Worm (Caenorhabditis elegans) whole organism, early embryonic: Measurements from ENCODE around the gene mif-1.

ENCODE experiments used
- B0310.2 ChIP-seq: sonication (generic microtip); optimal IDR thresholded peaks from 2 replicates; lab custom pipeline; 2016; ENCODE audit warnings: mild to moderate bottlenecking, missing genetic modification characterization, missing compliant biosample characterization
- F13C5.2 ChIP-seq: sonication (generic microtip); optimal IDR thresholded peaks from 2 replicates; lab custom pipeline; 2017; ENCODE audit warnings: mild to moderate bottlenecking, missing genetic modification characterization, inconsistent platforms, missing compliant biosample characterization
- aly-1 ChIP-seq: sonication (generic microtip); optimal IDR thresholded peaks from 2 replicates; lab custom pipeline; 2016; ENCODE audit warnings: missing genetic modification characterization, missing compliant biosample characterization
- ama-1 ChIP-seq: fragments of 150-350 bp; optimal IDR thresholded peaks from 2 replicates; lab custom pipeline; 2014
- ceh-13 ChIP-seq: fragments of 200-800 bp; sonication (Bioruptor generic); optimal IDR thresholded peaks from 2 replicates; lab custom pipeline; 2018; ENCODE audit warnings: mild to moderate bottlenecking, missing genetic modification characterization, missing compliant biosample characterization
- ceh-36 ChIP-seq: sonication (generic microtip); optimal IDR thresholded peaks from 2 replicates; lab custom pipeline; 2016; ENCODE audit warnings: missing genetic modification characterization, inconsistent platforms, missing compliant biosample characterization
- ets-7 ChIP-seq: sonication (generic microtip); optimal IDR thresholded peaks from 2 replicates; lab custom pipeline; 2016; ENCODE audit warnings: missing genotype, missing genetic modification characterization, missing compliant biosample characterization
- flt-1 ChIP-seq: fragments of 200-800 bp; sonication (Bioruptor generic); IDR thresholded peaks from 2 replicates; pipeline ENCODE4 v1.3.6; 2022; ENCODE audit warnings: missing genetic modification characterization, missing compliant biosample characterization
- hmbx-1 ChIP-seq: sonication (generic microtip); optimal IDR thresholded peaks from 2 replicates; lab custom pipeline; 2016; ENCODE audit warnings: mild to moderate bottlenecking, missing genetic modification characterization, missing compliant biosample characterization
- hmg-4 ChIP-seq: fragments of 200-800 bp; sonication (Bioruptor generic); optimal IDR thresholded peaks from 2 replicates; lab custom pipeline; 2018; ENCODE audit warnings: mild to moderate bottlenecking, missing genetic modification characterization, missing compliant biosample characterization
- hnd-1 ChIP-seq: sonication (generic microtip); optimal IDR thresholded peaks from 2 replicates; lab custom pipeline; 2016; ENCODE audit warnings: missing genetic modification characterization, missing compliant biosample characterization
- pes-1 ChIP-seq: fragments of 200-800 bp; sonication (Bioruptor generic); IDR thresholded peaks from 2 replicates; pipeline ENCODE4 v1.3.6; 2022; ENCODE audit warnings: missing genetic modification reagents, missing genetic modification characterization, missing compliant biosample characterization
- scrt-1 ChIP-seq: fragments of 200-800 bp; sonication (Bioruptor generic); IDR thresholded peaks from 2 replicates; pipeline ENCODE4 v1.3.6; 2022; ENCODE audit warnings: missing genetic modification characterization, missing compliant biosample characterization
- sea-1 ChIP-seq: fragments of 200-800 bp; sonication (Bioruptor generic); conservative IDR thresholded peaks from 2 replicates; pipeline ENCODE4 v1.3.6; 2022; ENCODE audit warnings: missing genetic modification characterization, missing compliant biosample characterization
- tbx-11 ChIP-seq: fragments of 200-800 bp; sonication (Bioruptor generic); IDR thresholded peaks from 2 replicates; pipeline ENCODE4 v1.3.6; 2022; ENCODE audit warnings: missing genetic modification characterization, missing compliant biosample characterization
- tbx-37 ChIP-seq: fragments of 200-800 bp; sonication (Bioruptor generic); conservative IDR thresholded peaks from 2 replicates; pipeline ENCODE4 v1.3.6; 2022; ENCODE audit warnings: missing genetic modification reagents, missing genetic modification characterization, missing compliant biosample characterization
- tra-4 ChIP-seq: sonication (generic microtip); optimal IDR thresholded peaks from 2 replicates; lab custom pipeline; 2017; ENCODE audit warnings: missing genetic modification characterization, missing compliant biosample characterization

mif-1 gene

ce11 chrIII:11849590-11849989, 1.6 kb downstream of the mif-1 start:
- TF ChIP-seq hmbx-1 (tag; lab: Kevin White, UChicago) (no peak), F13C5.2 (no peak), tbx-11 (no peak), sea-1 (GFP tag; lab: Robert Waterston, UW) (no peak), ets-7 (tag; lab: Kevin White, UChicago) (no peak), aly-1 (tag; lab: Kevin White, UChicago) (no peak), scrt-1 (GFP tag; lab: Robert Waterston, UW) (no peak), ceh-36 (no peak), tra-4 (no peak), pes-1 (no peak), ceh-13 (GFP tag; lab: Kevin White, UChicago) (no peak)

- TF ChIP-seq hmg-4 (GFP tag; lab: Kevin White, UChicago) = no peak
These were observed 5.6 kb downstream of the mif-1 start for ce11 chrIII:11853533-11853932.

ce11 chrIII:11856852-11857251, 8.9 kb downstream of the mif-1 start:
- TF ChIP-seq ets-7 (tag; lab: Kevin White, UChicago) (no peak), aly-1 (tag; lab: Kevin White, UChicago) (no peak), pes-1 (no peak), ceh-36 (no peak), ceh-13 (GFP tag; lab: Kevin White, UChicago) (no peak), ama-1 (lab: Kevin White, UChicago) (no peak), B0310.2 (tag; lab: Kevin White, UChicago) (no peak), hmg-4 (GFP tag; lab: Kevin White, UChicago) (no peak), scrt-1 (GFP tag; lab: Robert Waterston, UW) (no peak), hnd-1 (tag; lab: Kevin White, UChicago) (no peak), tbx-37 (GFP tag; lab: Robert Waterston, UW) (no peak), F13C5.2 (no peak), flt-1 (no peak)

- no peak for TF ChIP-seq aly-1 (tag; lab: Kevin White, UChicago)
- TF ChIP-seq tbx-37 (GFP tag; lab: Robert Waterston, UW) = no peak
These were observed 13.2 kb downstream of the mif-1 start for ce11 chrIII:11861123-11861522.

ce11 chrIII:11862149-11862548, 14.2 kb downstream of the mif-1 start, which contains the start of gene Y56A3A.2:
TSS of gene Y56A3A.2 (minus strand) at chrIII:11862249.
- no peak for TF ChIP-seq hnd-1 (tag; lab: Kevin White, UChicago)
- no peak for TF ChIP-seq tbx-37 (GFP tag; lab: Robert Waterston, UW)
- TF ChIP-seq flt-1 = no peak
- TF ChIP-seq ama-1 (lab: Kevin White, UChicago) = no peak
- no peak for TF ChIP-seq tbx-11
- TF ChIP-seq pes-1 = no peak
- TF ChIP-seq ets-7 (tag; lab: Kevin White, UChicago) = no peak
- TF ChIP-seq hmg-4 (GFP tag; lab: Kevin White, UChicago) = no peak
- TF ChIP-seq tra-4 = no peak
- TF ChIP-seq hmbx-1 (tag; lab: Kevin White, UChicago) = no peak
- no peak for TF ChIP-seq B0310.2 (tag; lab: Kevin White, UChicago)
- TF ChIP-seq sea-1 (GFP tag; lab: Robert Waterston, UW) = no peak
- no peak for TF ChIP-seq F13C5.2
- no peak for TF ChIP-seq aly-1 (tag; lab: Kevin White, UChicago)
- no peak for TF ChIP-seq ceh-36
- no peak for TF ChIP-seq scrt-1 (GFP tag; lab: Robert Waterston, UW)
- TF ChIP-seq ceh-13 (GFP tag; lab: Kevin White, UChicago) = no peak

ce11 chrIII:11866127-11866526, 18.2 kb downstream of the mif-1 start:
- no peak for TF ChIP-seq tbx-11
- TF ChIP-seq hmg-4 (GFP tag; lab: Kevin White, UChicago) = no peak
- TF ChIP-seq pes-1 = no peak

ce11 chrIII:11869231-11869912, 21.4 kb downstream of the mif-1 start, which contains the start of gene taf-12:
TSS of gene taf-12 (minus strand) at chrIII:11869281.
- TF ChIP-seq tbx-11 (no peak), scrt-1 (GFP tag; lab: Robert Waterston, UW) (no peak), ama-1 (lab: Kevin White, UChicago) (no peak)

- no peak for TF ChIP-seq B0310.2 (tag; lab: Kevin White, UChicago)
- TF ChIP-seq ets-7 (tag; lab: Kevin White, UChicago) = no peak
- no peak for TF ChIP-seq scrt-1 (GFP tag; lab: Robert Waterston, UW)
- TF ChIP-seq tra-4 = no peak
- TF ChIP-seq tbx-11 = no peak
- TF ChIP-seq ceh-36 = no peak
- TF ChIP-seq hmg-4 (GFP tag; lab: Kevin White, UChicago) = peak; percentile 72
- peak; percentile 55 for TF ChIP-seq F13C5.2
- peak; percentile 43; the same call in 1 of the 2 replicates for TF ChIP-seq pes-1
- no peak for TF ChIP-seq ceh-13 (GFP tag; lab: Kevin White, UChicago)
- TF ChIP-seq aly-1 (tag; lab: Kevin White, UChicago) = no peak
- TF ChIP-seq tbx-37 (GFP tag; lab: Robert Waterston, UW) = peak; percentile 51
- no peak for TF ChIP-seq flt-1
- no peak for TF ChIP-seq hmbx-1 (tag; lab: Kevin White, UChicago)
- no peak for TF ChIP-seq sea-1 (GFP tag; lab: Robert Waterston, UW)
- TF ChIP-seq ama-1 (lab: Kevin White, UChicago) = no peak
- no peak for TF ChIP-seq hnd-1 (tag; lab: Kevin White, UChicago)
These were observed 22.1 kb downstream of the mif-1 start for ce11 chrIII:11870009-11870408.
